Fruit fly (Drosophila melanogaster): Measurements from ENCODE around the gene rdgB.
A peak's percentile ranks its signal among the peaks of the same experiment; 100 is the strongest.

The rdgB gene

dm6 chrX:13811480-13811879 lies 48.9 kb downstream of the rdgB start, which contains the start of gene CG11095 (continued):
- no peak for TF ChIP-seq ewg (GFP tag; optimal IDR thresholded peaks at IDR 0.05)
- TF ChIP-seq croc (GFP tag; conservative IDR thresholded peaks at IDR 0.05): no peak
- peak; percentile 43; the same call in 1 of the 2 replicates for TF ChIP-seq hbn (GFP tag; IDR thresholded peaks at IDR 0.05; ENCODE audit: partially characterized antibody)
- TF ChIP-seq sqz (GFP tag; optimal IDR thresholded peaks at IDR 0.05): no peak
- TF ChIP-seq grn (GFP tag; optimal IDR thresholded peaks at IDR 0.05): no peak
- no peak for TF ChIP-seq NFAT (GFP tag; IDR thresholded peaks at IDR 0.05)
- TF ChIP-seq CG9797 (GFP tag; optimal IDR thresholded peaks at IDR 0.05): peak; percentile 7
- TF ChIP-seq CG12104 (GFP tag; optimal IDR thresholded peaks at IDR 0.05): no peak
- TF ChIP-seq Lim3 (GFP tag; IDR thresholded peaks at IDR 0.05): no peak
- no peak for TF ChIP-seq pb (GFP tag; optimal IDR thresholded peaks at IDR 0.05)
- no peak for TF ChIP-seq CG4820 (GFP tag; optimal IDR thresholded peaks at IDR 0.05)
- TF ChIP-seq lab (GFP tag; optimal IDR thresholded peaks at IDR 0.05): no peak
- no peak for TF ChIP-seq HLH3B (GFP tag; IDR thresholded peaks at IDR 0.05)
- no peak for TF ChIP-seq CG14667 (GFP tag; IDR thresholded peaks at IDR 0.05)
- TF ChIP-seq CG16779 (GFP tag; IDR thresholded peaks at IDR 0.05): no peak
- no peak for TF ChIP-seq slou (GFP tag; optimal IDR thresholded peaks at IDR 0.05)
- TF ChIP-seq sc (optimal IDR thresholded peaks at IDR 0.05): no peak
- TF ChIP-seq sc (GFP tag; optimal IDR thresholded peaks at IDR 0.05): no peak
- no peak for TF ChIP-seq usp (GFP tag; optimal IDR thresholded peaks at IDR 0.05)
- peak; percentile 73 for TF ChIP-seq nom (GFP tag; optimal IDR thresholded peaks at IDR 0.05)
- no peak for TF ChIP-seq CG3847 (GFP tag; IDR thresholded peaks at IDR 0.05)
- TF ChIP-seq bab2 (GFP tag; optimal IDR thresholded peaks at IDR 0.05): no peak
- 0 out of 3 replicates have a peak, but pooled peaks have one; percentile 13 for TF ChIP-seq zen2 (GFP tag; IDR thresholded peaks at IDR 0.05; ENCODE audit: partially characterized antibody)
- no peak for TF ChIP-seq Tbp (GFP tag; optimal IDR thresholded peaks at IDR 0.05)
- TF ChIP-seq twi (tag; optimal IDR thresholded peaks at IDR 0.05): no peak
- TF ChIP-seq al (GFP tag; IDR thresholded peaks at IDR 0.05): no peak
- TF ChIP-seq wdn (GFP tag; IDR thresholded peaks at IDR 0.05): no peak
- no peak for TF ChIP-seq CG17912 (GFP tag; optimal IDR thresholded peaks at IDR 0.05)
- no peak for TF ChIP-seq B-H1 (GFP tag; IDR thresholded peaks at IDR 0.05)
- no peak for TF ChIP-seq lov (optimal IDR thresholded peaks at IDR 0.05)
- TF ChIP-seq lov (GFP tag; IDR thresholded peaks at IDR 0.05): no peak
- TF ChIP-seq Fer3 (tag; optimal IDR thresholded peaks at IDR 0.05): no peak
- TF ChIP-seq Hr78 (GFP tag; optimal IDR thresholded peaks at IDR 0.05): no peak
- TF ChIP-seq chn (GFP tag; optimal IDR thresholded peaks at IDR 0.05): no peak
- no peak for TF ChIP-seq pan (optimal IDR thresholded peaks at IDR 0.05)
- TF ChIP-seq pan (GFP tag; optimal IDR thresholded peaks at IDR 0.05 in 1 of 2, IDR thresholded peaks at IDR 0.05 in 1 of 2): no peak
- TF ChIP-seq CG30020 (tag; optimal IDR thresholded peaks at IDR 0.05): peak; percentile 40
- no peak for TF ChIP-seq crc (GFP tag; optimal IDR thresholded peaks at IDR 0.05)
- TF ChIP-seq psq (GFP tag; optimal IDR thresholded peaks at IDR 0.05): no peak
- no peak for TF ChIP-seq pnt (GFP tag; optimal IDR thresholded peaks at IDR 0.05)
- TF ChIP-seq CG17829 (tag; optimal IDR thresholded peaks at IDR 0.05): no peak
- TF ChIP-seq CG18476 (GFP tag; optimal IDR thresholded peaks at IDR 0.05): no peak
- TF ChIP-seq amos (GFP tag; IDR thresholded peaks at IDR 0.05; ENCODE audit: partially characterized antibody): peak; percentile 54
- no peak for TF ChIP-seq seq (GFP tag; IDR thresholded peaks at IDR 0.05)
- no peak for TF ChIP-seq CG2199 (GFP tag; IDR thresholded peaks at IDR 0.05)
- no peak for TF ChIP-seq p53 (GFP tag; optimal IDR thresholded peaks at IDR 0.05)
- TF ChIP-seq CG9727 (GFP tag; optimal IDR thresholded peaks at IDR 0.05): no peak
- TF ChIP-seq CG8765 (GFP tag; IDR thresholded peaks at IDR 0.05): no peak
- no peak for TF ChIP-seq sima (GFP tag; optimal IDR thresholded peaks at IDR 0.05)
- no peak for TF ChIP-seq phol (tag; optimal IDR thresholded peaks at IDR 0.05)
- no peak for TF ChIP-seq Poxn (GFP tag; IDR thresholded peaks at IDR 0.05)
- no peak for TF ChIP-seq D19B (GFP tag; optimal IDR thresholded peaks at IDR 0.05)
- TF ChIP-seq Ets65A (GFP tag): no peak
- TF ChIP-seq CG31224 (GFP tag; IDR thresholded peaks at IDR 0.05): no peak
